Worm (Caenorhabditis elegans) whole organism, midembryonic: Measurements from ENCODE around the gene str-246.

Experiments used
- T22C8.4 ChIP-seq: fragments of 200-800 bp; sonication (Bioruptor generic); IDR thresholded peaks from 2 replicates; pipeline ENCODE4 v1.3.6; 2022; ENCODE audit warnings: missing genetic modification characterization, missing compliant biosample characterization
- cog-1 ChIP-seq: sonication (generic microtip); optimal IDR thresholded peaks from 2 replicates; lab custom pipeline; 2016; ENCODE audit warnings: missing genetic modification characterization, missing compliant biosample characterization
- flt-1 ChIP-seq: fragments of 200-800 bp; sonication (Bioruptor generic); IDR thresholded peaks from 2 replicates; pipeline ENCODE4 v1.3.6; 2022; ENCODE audit warnings: missing genetic modification characterization, missing compliant biosample characterization
- klf-2 ChIP-seq: fragments of 200-800 bp; sonication (Bioruptor generic); conservative IDR thresholded peaks from 2 replicates; pipeline ENCODE4 v1.3.6; 2022; ENCODE audit warnings: missing genetic modification reagents, missing genetic modification characterization, missing compliant biosample characterization
- med-1 ChIP-seq: sonication (generic microtip); optimal IDR thresholded peaks from 2 replicates; lab custom pipeline; 2017; ENCODE audit warnings: missing genetic modification characterization, mild to moderate bottlenecking, missing compliant biosample characterization, antibody characterized with exemption, missing genetic modification reagents; ENCODE audit not compliant: insufficient read depth
- ref-1 ChIP-seq: fragments of 200-800 bp; sonication (Bioruptor generic); conservative IDR thresholded peaks from 2 replicates; pipeline ENCODE4 v1.3.6; 2022; ENCODE audit warnings: missing genetic modification reagents, missing genetic modification characterization, missing compliant biosample characterization
- ztf-23 ChIP-seq: fragments of 200-800 bp; sonication (Bioruptor generic); IDR thresholded peaks from 2 replicates; pipeline ENCODE4 v1.3.6; 2022; ENCODE audit warnings: missing genetic modification reagents, missing genetic modification characterization, missing compliant biosample characterization
- ztf-29 ChIP-seq: fragments of 200-800 bp; sonication (Bioruptor generic); IDR thresholded peaks from 2 replicates; pipeline ENCODE4 v1.3.6; 2022; ENCODE audit warnings: missing genetic modification reagents, missing genetic modification characterization, missing compliant biosample characterization

ce11 chrIII:11099864-11100263 is 22.4 kb downstream of the str-246 start, which contains the start of gene hmt-1:
- TF ChIP-seq ztf-29 (GFP tag; lab: Robert Waterston, UW) = no peak
- TF ChIP-seq flt-1 (GFP tag; lab: Robert Waterston, UW) = no peak
- no peak for TF ChIP-seq T22C8.4 (GFP tag; lab: Robert Waterston, UW)
- no peak for TF ChIP-seq klf-2
- no peak for TF ChIP-seq ztf-23 (GFP tag; lab: Robert Waterston, UW)
- no peak for TF ChIP-seq med-1 (GFP tag; lab: Kevin White, UChicago)
- TF ChIP-seq cog-1 (tag; lab: Kevin White, UChicago) = no peak
- no peak for TF ChIP-seq ref-1 (GFP tag; lab: Robert Waterston, UW)
